Worm (Caenorhabditis elegans): Measurements from ENCODE around the gene Y54F10BM.22.

Y54F10BM.22 gene

DNA sequence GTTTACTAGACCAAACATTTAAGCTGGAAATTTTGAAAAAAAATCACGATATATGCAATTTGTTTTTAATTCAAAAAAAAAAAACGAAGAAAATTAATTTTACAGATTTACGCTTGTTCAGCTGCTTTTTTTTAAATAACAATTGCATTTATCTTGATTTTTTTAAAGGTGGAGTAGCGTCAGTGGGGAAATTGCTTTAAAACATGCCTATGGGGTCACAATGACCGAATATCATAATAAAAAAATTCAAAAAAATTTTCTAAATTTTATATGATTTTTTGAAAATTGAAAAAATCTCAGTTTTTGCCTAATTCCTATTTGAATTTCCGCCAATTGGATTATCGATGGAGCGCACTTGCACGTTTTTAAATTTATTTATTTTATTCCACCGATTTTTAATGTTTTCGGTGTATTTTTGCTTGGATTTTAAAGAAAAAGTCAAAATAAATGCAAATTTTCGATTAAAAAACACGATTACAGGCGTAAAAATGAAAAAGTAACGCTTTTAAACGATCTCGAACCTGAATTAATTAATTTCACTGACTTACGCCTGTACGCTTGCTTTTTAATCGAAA is 9.6 kb upstream of the Y54F10BM.22 start:
- peak in 1 of 2 experiments; percentile 50 for TF ChIP-seq efl-1 (optimal IDR thresholded peaks at IDR 0.05)
- TF ChIP-seq efl-1 (GFP tag; optimal IDR thresholded peaks at IDR 0.05 in 1 of 2) = peak; percentile 32 to 93
- peak in 1 of 3 experiments; percentile 3 for TF ChIP-seq dpl-1 (GFP tag; optimal IDR thresholded peaks at IDR 0.05)

ce11 chrIII:2272075-2272474 is 8.6 kb upstream of the Y54F10BM.22 start, which contains the start of gene fbxa-48:
Gene fbxa-48 (minus strand): TSS chrIII:2272175.
- TF ChIP-seq nhr-90 (tag; optimal IDR thresholded peaks at IDR 0.05; ENCODE audit: poor library complexity) (no peak), lin-35 (GFP tag; optimal IDR thresholded peaks at IDR 0.05) (peak in 1 of 2 experiments; percentile 13), efl-1 (optimal IDR thresholded peaks at IDR 0.05) (no peak), efl-1 (GFP tag; optimal IDR thresholded peaks at IDR 0.05 in 1 of 2) (peak in 1 of 2 experiments; percentile 75), elt-3 (tag; optimal IDR thresholded peaks at IDR 0.05) (no peak)

DNA sequence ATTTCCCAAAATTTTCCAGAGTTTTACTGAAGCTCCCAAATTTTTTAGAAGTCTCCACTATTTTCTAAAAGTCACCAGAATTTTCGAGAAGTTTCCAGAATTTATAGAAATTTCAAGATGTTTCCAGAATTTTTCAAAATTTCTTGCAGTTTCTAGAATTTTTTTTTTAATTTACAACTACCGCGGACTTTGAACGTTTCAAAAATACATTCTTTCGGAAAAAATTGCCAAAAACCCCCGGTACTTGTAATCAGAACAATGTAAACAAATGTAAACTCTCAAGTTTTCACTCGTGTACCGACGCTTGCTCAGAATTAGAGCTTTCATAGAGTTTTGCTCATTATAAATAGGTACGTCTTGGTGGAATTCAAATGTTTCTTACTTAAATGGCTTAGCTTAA is 8.0 kb upstream of the Y54F10BM.22 start, which contains the start of gene fbxa-39:
Gene fbxa-39 (plus strand): TSS at position 301 of the 400 bp plus-strand sequence.
- TF ChIP-seq unc-86 (tag; optimal IDR thresholded peaks at IDR 0.05) = no peak
- TF ChIP-seq egl-27 (tag; optimal IDR thresholded peaks at IDR 0.05) = no peak
- no peak for TF ChIP-seq fkh-10 (GFP tag; optimal IDR thresholded peaks at IDR 0.05)
- TF ChIP-seq egl-13 (tag; optimal IDR thresholded peaks at IDR 0.05) = no peak
- TF ChIP-seq ceh-82 (tag; optimal IDR thresholded peaks at IDR 0.05) = no peak
- no peak for TF ChIP-seq mab-9 (GFP tag; IDR thresholded peaks at IDR 0.05)
- no peak for TF ChIP-seq dpl-1 (GFP tag; optimal IDR thresholded peaks at IDR 0.05)
- no peak for TF ChIP-seq tlp-1 (tag; optimal IDR thresholded peaks at IDR 0.05)
- TF ChIP-seq F16B12.6 (tag; optimal IDR thresholded peaks at IDR 0.05) = no peak

ce11 chrIII:2276842-2277241 is 3.9 kb upstream of the Y54F10BM.22 start, which contains the start of gene Y54F10BM.21:
Gene Y54F10BM.21 (plus strand): TSS chrIII:2277142.
- TF ChIP-seq elt-2 (tag; optimal IDR thresholded peaks at IDR 0.05) = no peak
- TF ChIP-seq tbx-2 (tag; optimal IDR thresholded peaks at IDR 0.05) = no peak
- TF ChIP-seq zip-4 (GFP tag; optimal IDR thresholded peaks at IDR 0.05) = no peak
- no peak for TF ChIP-seq nhr-237 (tag; optimal IDR thresholded peaks at IDR 0.05)
- TF ChIP-seq aly-2 (tag; optimal IDR thresholded peaks at IDR 0.05) = no peak
- TF ChIP-seq elt-3 (tag; optimal IDR thresholded peaks at IDR 0.05) = peak in 1 of 6 experiments; percentile 40

ce11 chrIII:2279457-2279856 is 1.2 kb upstream of the Y54F10BM.22 start, which contains the start of gene Y54F10BM.23:
Gene Y54F10BM.23 (minus strand): TSS chrIII:2279557.
- TF ChIP-seq unc-130 (tag; optimal IDR thresholded peaks at IDR 0.05) (no peak), pax-3 (tag; optimal IDR thresholded peaks at IDR 0.05) (no peak), zag-1 (tag; optimal IDR thresholded peaks at IDR 0.05) (no peak), nhr-19 (GFP tag; conservative IDR thresholded peaks at IDR 0.05) (no peak), isw-1 (GFP tag; IDR thresholded peaks at IDR 0.05) (no peak)

DNA sequence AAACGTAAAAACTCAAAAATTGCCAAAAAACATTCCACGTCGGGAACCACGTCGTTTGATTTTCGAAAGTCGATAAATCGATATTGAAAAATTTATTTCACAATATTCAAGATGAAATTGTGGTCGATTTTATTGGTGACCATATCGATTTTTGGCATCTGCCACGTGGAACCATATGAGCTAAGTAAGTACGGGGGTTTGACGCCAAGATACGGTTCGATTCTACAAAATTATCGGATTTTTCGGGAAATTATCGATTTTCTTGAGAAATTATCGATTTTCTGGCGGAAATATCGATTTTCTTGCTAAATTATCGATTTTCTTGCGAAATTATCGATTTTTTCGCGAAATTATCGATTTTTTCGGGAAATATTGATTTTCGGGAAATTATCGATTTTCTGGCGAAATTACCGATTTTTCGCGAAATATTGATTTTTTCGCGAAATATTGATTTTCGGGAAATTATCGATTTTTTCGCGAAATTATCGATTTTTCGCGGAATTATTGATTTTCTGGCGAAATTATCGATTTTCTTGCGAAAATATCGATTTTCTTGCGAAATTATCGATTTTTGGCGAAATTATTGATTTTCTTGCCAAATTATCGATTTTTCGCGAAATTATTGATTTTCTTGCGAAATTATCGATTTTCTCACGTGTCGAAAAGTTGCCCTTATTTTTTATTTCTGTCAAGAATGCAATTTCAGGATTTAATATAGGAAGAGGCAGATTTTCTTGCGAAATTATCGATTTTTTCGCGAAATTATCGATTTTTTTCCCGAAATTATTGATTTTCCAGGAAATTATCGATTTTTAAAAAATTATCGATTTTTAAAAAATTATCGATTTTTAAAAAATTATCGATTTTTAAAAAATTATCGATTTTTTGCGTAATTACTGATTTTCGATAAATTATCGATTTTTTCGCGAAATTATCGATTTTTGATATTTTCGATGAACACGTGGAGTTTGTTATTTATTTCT is 1.6 kb downstream of the Y54F10BM.22 start, which contains the start of gene Y54F10BM.3:
Gene Y54F10BM.3 (plus strand): TSS at position 51 of the 983 bp plus-strand sequence.
- no peak for TF ChIP-seq efl-1 (optimal IDR thresholded peaks at IDR 0.05)
- TF ChIP-seq efl-1 (GFP tag; optimal IDR thresholded peaks at IDR 0.05 in 1 of 2) = peak in 1 of 2 experiments; percentile 46
- no peak for TF ChIP-seq aly-2 (tag; optimal IDR thresholded peaks at IDR 0.05)
- TF ChIP-seq F16B12.6 (tag; optimal IDR thresholded peaks at IDR 0.05) = no peak
- TF ChIP-seq nhr-12 (tag; optimal IDR thresholded peaks at IDR 0.05) = no peak
